Comparison of ENCODE assay signal across 5 fruit fly cellular contexts in genomic region chr3L:14050944-14051548, dm6.
TF ChIP-seq lines count a peak whose summit lies in the region.

Gene CG6833 (plus strand): TSS chr3L:14051206.

- no peak for TF ChIP-seq CTCF in whole organism, embryonic (GFP tag; optimal IDR thresholded peaks at IDR 0.05; lab: Kevin White, UChicago)

TF ChIP-seq in whole organism, adult, 20 proteins besides CTCF, POLR2A, EP300 and RAD21 (continues in another document):
- TF ChIP-seq CG5204 (GFP tag; optimal IDR thresholded peaks at IDR 0.05; lab: Kevin White, UChicago): peak; percentile 55
- no peak for TF ChIP-seq cic (GFP tag; optimal IDR thresholded peaks at IDR 0.05; lab: Kevin White, UChicago)
- TF ChIP-seq tj (GFP tag; optimal IDR thresholded peaks at IDR 0.05; lab: Kevin White, UChicago): no peak
- no peak for TF ChIP-seq cnc (optimal IDR thresholded peaks at IDR 0.05; lab: Kevin White, UChicago)
- TF ChIP-seq CG7045 (GFP tag; optimal IDR thresholded peaks at IDR 0.05; lab: Kevin White, UChicago): peak; percentile 30
- peak; percentile 68 for TF ChIP-seq toe (GFP tag; optimal IDR thresholded peaks at IDR 0.05; lab: Kevin White, UChicago)
- peak; percentile 76 for TF ChIP-seq bab1 (GFP tag; optimal IDR thresholded peaks at IDR 0.05; lab: Kevin White, UChicago)
- no peak for TF ChIP-seq kay (GFP tag; lab: Kevin White, UChicago; ENCODE audit: borderline replicate concordance)
- peak; percentile 45 for TF ChIP-seq pad (GFP tag; optimal IDR thresholded peaks at IDR 0.05; lab: Kevin White, UChicago)
- TF ChIP-seq CG12768 (GFP tag; optimal IDR thresholded peaks at IDR 0.05; lab: Kevin White, UChicago): peak; percentile 30
- TF ChIP-seq CG11617 (GFP tag; optimal IDR thresholded peaks at IDR 0.05; lab: Kevin White, UChicago): no peak
- TF ChIP-seq CG1620 (GFP tag; optimal IDR thresholded peaks at IDR 0.05; lab: Kevin White, UChicago): peak; percentile 64
- TF ChIP-seq CG14711 (tag; optimal IDR thresholded peaks at IDR 0.05; lab: Kevin White, UChicago): peak; percentile 42
- peak; percentile 24 for TF ChIP-seq Clk (GFP tag; optimal IDR thresholded peaks at IDR 0.05; lab: Kevin White, UChicago)
- peak; percentile 41 for TF ChIP-seq CG7101 (tag; optimal IDR thresholded peaks at IDR 0.05; lab: Kevin White, UChicago)
- peak; percentile 57 for TF ChIP-seq Hr96 (GFP tag; optimal IDR thresholded peaks at IDR 0.05; lab: Kevin White, UChicago)
- TF ChIP-seq Crg-1 (GFP tag; optimal IDR thresholded peaks at IDR 0.05; lab: Kevin White, UChicago): no peak
- TF ChIP-seq Mnt (GFP tag; optimal IDR thresholded peaks at IDR 0.05; lab: Kevin White, UChicago): peak; percentile 58

TF ChIP-seq in whole organism, embryonic, 481 proteins besides CTCF, POLR2A, EP300 and RAD21 (continues in another document):
- TF ChIP-seq CG4282 (GFP tag; optimal IDR thresholded peaks at IDR 0.05; lab: Kevin White, UChicago) (no peak), btn (GFP tag; optimal IDR thresholded peaks at IDR 0.05; lab: Kevin White, UChicago) (no peak), HLH4C (GFP tag; IDR thresholded peaks at IDR 0.05; lab: Robert Waterston, UW; ENCODE audit: partially characterized antibody) (no peak; the same call in 2 of the 3 replicates), kah (GFP tag; optimal IDR thresholded peaks at IDR 0.05; lab: Kevin White, UChicago) (no peak), lov (optimal IDR thresholded peaks at IDR 0.05; lab: Kevin White, UChicago) (no peak), lov (GFP tag; IDR thresholded peaks at IDR 0.05; lab: Robert Waterston, UW) (peak; percentile 57; the same call in 2 of the 3 replicates), Atf-2 (GFP tag; optimal IDR thresholded peaks at IDR 0.05; lab: Kevin White, UChicago) (peak; percentile 76), CG11093 (GFP tag; IDR thresholded peaks at IDR 0.05; lab: Robert Waterston, UW) (no peak), shn (GFP tag; optimal IDR thresholded peaks at IDR 0.05; lab: Kevin White, UChicago) (peak; percentile 69), Hmx (GFP tag; optimal IDR thresholded peaks at IDR 0.05; lab: Kevin White, UChicago) (no peak), Neu2 (GFP tag; optimal IDR thresholded peaks at IDR 0.05; lab: Kevin White, UChicago; ENCODE audit: borderline replicate concordance) (no peak), chinmo (GFP tag; IDR thresholded peaks at IDR 0.05; lab: Robert Waterston, UW; ENCODE audit: partially characterized antibody) (no peak), CG6254 (GFP tag; optimal IDR thresholded peaks at IDR 0.05; lab: Kevin White, UChicago) (peak; percentile 53), fu2 (GFP tag; optimal IDR thresholded peaks at IDR 0.05; lab: Kevin White, UChicago) (peak; percentile 50), ap (GFP tag; IDR thresholded peaks at IDR 0.05; lab: Robert Waterston, UW) (peak; percentile 48; the same call in 1 of the 2 replicates), crc (GFP tag; optimal IDR thresholded peaks at IDR 0.05; lab: Kevin White, UChicago) (no peak), trh (GFP tag; optimal IDR thresholded peaks at IDR 0.05; lab: Kevin White, UChicago) (no peak), CkIIα-i1 (GFP tag; IDR thresholded peaks at IDR 0.05; lab: Robert Waterston, UW) (0 out of 2 replicates have a peak, but pooled peaks have one; percentile 38)

TF ChIP-seq in whole organism, prepupa, 60 proteins besides CTCF, POLR2A, EP300 and RAD21 (continues in another document):
- peak; percentile 75 for TF ChIP-seq lz (GFP tag; optimal IDR thresholded peaks at IDR 0.05; lab: Kevin White, UChicago)
- peak; percentile 47 for TF ChIP-seq CG8319 (GFP tag; optimal IDR thresholded peaks at IDR 0.05; lab: Kevin White, UChicago)
- TF ChIP-seq Smox (GFP tag; optimal IDR thresholded peaks at IDR 0.05; lab: Kevin White, UChicago): peak; percentile 57
- TF ChIP-seq CG6854 (GFP tag; optimal IDR thresholded peaks at IDR 0.05; lab: Kevin White, UChicago): no peak
- no peak for TF ChIP-seq Blimp-1 (GFP tag; optimal IDR thresholded peaks at IDR 0.05; lab: Kevin White, UChicago)
- peak; percentile 73 for TF ChIP-seq topi (GFP tag; optimal IDR thresholded peaks at IDR 0.05; lab: Kevin White, UChicago)
- peak; percentile 45 for TF ChIP-seq Eip75B (GFP tag; optimal IDR thresholded peaks at IDR 0.05; lab: Kevin White, UChicago)
- TF ChIP-seq CG34406 (GFP tag; optimal IDR thresholded peaks at IDR 0.05; lab: Kevin White, UChicago): peak; percentile 17
- TF ChIP-seq fd59A (GFP tag; optimal IDR thresholded peaks at IDR 0.05; lab: Kevin White, UChicago): no peak
- TF ChIP-seq Hr4 (GFP tag; optimal IDR thresholded peaks at IDR 0.05; lab: Kevin White, UChicago): peak; percentile 73
- no peak for TF ChIP-seq fd85E (GFP tag; optimal IDR thresholded peaks at IDR 0.05; lab: Kevin White, UChicago)
- TF ChIP-seq pdm3 (GFP tag; optimal IDR thresholded peaks at IDR 0.05; lab: Kevin White, UChicago): peak; percentile 70
- TF ChIP-seq Hr39 (GFP tag; optimal IDR thresholded peaks at IDR 0.05; lab: Kevin White, UChicago): peak; percentile 85
- TF ChIP-seq CG3032 (tag; optimal IDR thresholded peaks at IDR 0.05; lab: Kevin White, UChicago): peak; percentile 67
- TF ChIP-seq CG3919 (GFP tag; optimal IDR thresholded peaks at IDR 0.05; lab: Kevin White, UChicago): peak; percentile 83
- TF ChIP-seq CG6808 (GFP tag; optimal IDR thresholded peaks at IDR 0.05; lab: Kevin White, UChicago): no peak
- peak; percentile 57 for TF ChIP-seq OdsH (GFP tag; optimal IDR thresholded peaks at IDR 0.05; lab: Kevin White, UChicago)
- TF ChIP-seq Sox14 (GFP tag; optimal IDR thresholded peaks at IDR 0.05; lab: Kevin White, UChicago): peak; percentile 75
- peak; percentile 53 for TF ChIP-seq CG7368 (GFP tag; optimal IDR thresholded peaks at IDR 0.05; lab: Kevin White, UChicago)

TF ChIP-seq in whole organism, pupa, 21 proteins besides CTCF, POLR2A, EP300 and RAD21:
- TF ChIP-seq CG8301 (tag; optimal IDR thresholded peaks at IDR 0.05; lab: Kevin White, UChicago) (peak; percentile 44), CG10348 (GFP tag; IDR thresholded peaks at IDR 0.05; lab: Robert Waterston, UW) (no peak), D1 (tag; optimal IDR thresholded peaks at IDR 0.05; lab: Kevin White, UChicago) (no peak), CG17806 (tag; optimal IDR thresholded peaks at IDR 0.05; lab: Kevin White, UChicago) (peak; percentile 60), Ets98B (GFP tag; IDR thresholded peaks at IDR 0.05; lab: Robert Waterston, UW) (peak; percentile 69), CG8159 (tag; optimal IDR thresholded peaks at IDR 0.05; lab: Kevin White, UChicago) (peak; percentile 60), EcR (GFP tag; optimal IDR thresholded peaks at IDR 0.05; lab: Kevin White, UChicago) (no peak), CG14655 (GFP tag; optimal IDR thresholded peaks at IDR 0.05; lab: Kevin White, UChicago) (peak; percentile 54), Pif1B (GFP tag; optimal IDR thresholded peaks at IDR 0.05; lab: Kevin White, UChicago) (no peak), CG15710 (tag; optimal IDR thresholded peaks at IDR 0.05; lab: Kevin White, UChicago) (peak; percentile 42), CG34367 (tag; optimal IDR thresholded peaks at IDR 0.05; lab: Kevin White, UChicago) (no peak), fd96Ca (GFP tag; IDR thresholded peaks at IDR 0.05; lab: Robert Waterston, UW) (peak; percentile 81), Pif1A (GFP tag; optimal IDR thresholded peaks at IDR 0.05; lab: Kevin White, UChicago) (no peak), CG9948 (tag; optimal IDR thresholded peaks at IDR 0.05; lab: Kevin White, UChicago) (peak; percentile 61), rn (GFP tag; IDR thresholded peaks at IDR 0.05; lab: Robert Waterston, UW) (peak; percentile 69), CG13204 (GFP tag; optimal IDR thresholded peaks at IDR 0.05; lab: Kevin White, UChicago) (no peak), CG12605 (GFP tag; IDR thresholded peaks at IDR 0.05; lab: Robert Waterston, UW) (peak; percentile 57; the same call in 1 of the 2 replicates), Snoo (tag; optimal IDR thresholded peaks at IDR 0.05; lab: Kevin White, UChicago) (peak; percentile 35), gl (tag; optimal IDR thresholded peaks at IDR 0.05; lab: Kevin White, UChicago) (peak; percentile 10), CG4496 (GFP tag; IDR thresholded peaks at IDR 0.05; lab: Robert Waterston, UW) (peak; percentile 63; the same call in 2 of the 3 replicates), CG32121 (GFP tag; IDR thresholded peaks at IDR 0.05; lab: Robert Waterston, UW) (peak; percentile 56; the same call in 1 of the 2 replicates)

TF ChIP-seq in whole organism, wandering third instar larva, 38 proteins besides CTCF, POLR2A, EP300 and RAD21 (continues in another document):
- TF ChIP-seq dsf (GFP tag; optimal IDR thresholded peaks at IDR 0.05; lab: Kevin White, UChicago; ENCODE audit: borderline replicate concordance): no peak
- no peak for TF ChIP-seq Jra (GFP tag; optimal IDR thresholded peaks at IDR 0.05; lab: Kevin White, UChicago)
- TF ChIP-seq HLH106 (tag; optimal IDR thresholded peaks at IDR 0.05; lab: Kevin White, UChicago): peak; percentile 74
- no peak for TF ChIP-seq Myc (optimal IDR thresholded peaks at IDR 0.05; lab: Kevin White, UChicago)
- peak; percentile 65 for TF ChIP-seq h (GFP tag; optimal IDR thresholded peaks at IDR 0.05; lab: Kevin White, UChicago)
- peak; percentile 34 for TF ChIP-seq psq (GFP tag; optimal IDR thresholded peaks at IDR 0.05; lab: Kevin White, UChicago)
- no peak for TF ChIP-seq Rel (GFP tag; optimal IDR thresholded peaks at IDR 0.05; lab: Kevin White, UChicago)
- peak; percentile 99 for TF ChIP-seq Rel (tag; optimal IDR thresholded peaks at IDR 0.05; lab: Kevin White, UChicago)
- TF ChIP-seq fru (GFP tag; optimal IDR thresholded peaks at IDR 0.05; lab: Kevin White, UChicago): peak; percentile 61
- TF ChIP-seq pan (optimal IDR thresholded peaks at IDR 0.05; lab: Kevin White, UChicago): no peak
- no peak for TF ChIP-seq sage (GFP tag; optimal IDR thresholded peaks at IDR 0.05; lab: Kevin White, UChicago)
- no peak for TF ChIP-seq usp (GFP tag; optimal IDR thresholded peaks at IDR 0.05; lab: Kevin White, UChicago)
- no peak for TF ChIP-seq dl (GFP tag; optimal IDR thresholded peaks at IDR 0.05; lab: Kevin White, UChicago; ENCODE audit: insufficient read depth in 1 of 2, partially characterized antibody in 2 of 2)
- TF ChIP-seq Hnf4 (GFP tag; optimal IDR thresholded peaks at IDR 0.05; lab: Kevin White, UChicago): no peak
- TF ChIP-seq woc (GFP tag; optimal IDR thresholded peaks at IDR 0.05; lab: Kevin White, UChicago): peak; percentile 75
- TF ChIP-seq jim (GFP tag; optimal IDR thresholded peaks at IDR 0.05; lab: Kevin White, UChicago): peak; percentile 9
- peak; percentile 63 for TF ChIP-seq sv (GFP tag; optimal IDR thresholded peaks at IDR 0.05; lab: Kevin White, UChicago)
- TF ChIP-seq dmrt93B (GFP tag; optimal IDR thresholded peaks at IDR 0.05; lab: Kevin White, UChicago): no peak
- peak; percentile 28 for TF ChIP-seq GATAd (GFP tag; optimal IDR thresholded peaks at IDR 0.05; lab: Kevin White, UChicago)
- TF ChIP-seq Hr83 (GFP tag; optimal IDR thresholded peaks at IDR 0.05; lab: Kevin White, UChicago; ENCODE audit: poor library complexity, severe bottlenecking): peak; percentile 79
- no peak for TF ChIP-seq N (GFP tag; optimal IDR thresholded peaks at IDR 0.05; lab: Kevin White, UChicago)
- no peak for TF ChIP-seq Abd-B (GFP tag; optimal IDR thresholded peaks at IDR 0.05; lab: Kevin White, UChicago)
- peak; percentile 65 for TF ChIP-seq rgr (GFP tag; optimal IDR thresholded peaks at IDR 0.05; lab: Kevin White, UChicago)
- peak; percentile 52 for TF ChIP-seq ey (GFP tag; optimal IDR thresholded peaks at IDR 0.05; lab: Kevin White, UChicago)
